Worm (Caenorhabditis elegans): ENCODE data around the gene Y54G2A.13.
A peak's percentile ranks its signal among the peaks of the same experiment; 100 is the strongest.

Gene Y54G2A.13

DNA sequence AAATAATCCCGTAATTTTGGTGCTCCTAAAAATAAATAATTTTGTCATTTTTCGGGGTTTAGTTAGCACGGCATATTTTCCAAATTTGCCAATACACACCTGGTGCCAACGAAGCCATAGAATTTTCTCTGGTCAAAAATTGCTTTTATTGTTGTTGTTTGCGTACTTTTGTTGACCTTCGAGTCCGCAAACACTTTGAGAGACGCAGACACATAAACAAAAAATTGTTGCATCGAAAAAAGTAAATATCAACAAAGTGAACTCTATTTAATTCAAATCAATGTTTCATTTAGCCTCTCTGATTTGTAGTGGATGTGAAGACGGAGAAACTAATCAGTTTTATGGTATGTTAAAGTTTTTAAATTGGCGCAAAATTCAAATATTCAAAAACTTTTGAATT is 26.7 kb upstream of the Y54G2A.13 start, which contains the start of gene Y54G2A.40:
Gene Y54G2A.40, plus strand, starts transcription at position 213 of the 400 bp plus-strand sequence.
- TF ChIP-seq aha-1 (tag; optimal IDR thresholded peaks at IDR 0.05) (no peak), F16B12.6 (tag; optimal IDR thresholded peaks at IDR 0.05) (peak; percentile 77), efl-1 (optimal IDR thresholded peaks at IDR 0.05) (peak; percentile 58 to 68), efl-1 (GFP tag; optimal IDR thresholded peaks at IDR 0.05 in 1 of 2) (peak; percentile 31 to 56), lsy-2 (tag; optimal IDR thresholded peaks at IDR 0.05) (peak; percentile 32 to 64), dpl-1 (GFP tag; optimal IDR thresholded peaks at IDR 0.05) (peak; percentile 3 to 70 (median 38)), nhr-77 (tag; optimal IDR thresholded peaks at IDR 0.05) (no peak), lin-35 (GFP tag; optimal IDR thresholded peaks at IDR 0.05) (peak; percentile 29 to 56), ceh-82 (tag; optimal IDR thresholded peaks at IDR 0.05) (no peak), mep-1 (tag; optimal IDR thresholded peaks at IDR 0.05) (peak; percentile 8)

DNA sequence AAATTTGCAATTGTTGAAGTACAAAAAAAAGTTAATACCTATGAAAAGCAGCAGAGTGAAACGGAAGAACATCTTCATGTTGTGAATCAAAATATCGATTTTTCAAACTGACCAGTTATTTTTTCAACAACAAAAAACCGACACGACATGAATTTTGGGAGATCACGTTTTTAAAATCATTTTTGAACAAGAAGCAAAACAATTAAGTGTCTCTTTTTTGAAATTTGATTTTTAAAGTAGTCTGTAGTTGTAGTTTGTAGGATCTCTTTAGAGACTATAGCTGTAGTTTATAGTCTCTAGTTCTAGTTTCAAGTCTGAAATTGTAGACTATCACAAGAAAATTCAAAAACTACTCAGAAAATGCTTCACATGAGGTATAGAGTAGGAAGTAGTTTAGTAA is 24.3 kb upstream of the Y54G2A.13 start, which contains the start of gene Y54G2A.15:
Gene Y54G2A.15, minus strand, starts transcription at position 101 of the 400 bp plus-strand sequence.
- TF ChIP-seq ceh-63 (GFP tag; optimal IDR thresholded peaks at IDR 0.05) (no peak), fkh-8 (tag; optimal IDR thresholded peaks at IDR 0.05) (no peak), elt-3 (tag; optimal IDR thresholded peaks at IDR 0.05) (no peak), ztf-4 (tag; optimal IDR thresholded peaks at IDR 0.05) (no peak), tbx-2 (tag; optimal IDR thresholded peaks at IDR 0.05) (no peak), elt-2 (tag; optimal IDR thresholded peaks at IDR 0.05) (no peak), aha-1 (tag; optimal IDR thresholded peaks at IDR 0.05) (no peak), irx-1 (tag; optimal IDR thresholded peaks at IDR 0.05) (no peak), lin-39 (tag; optimal IDR thresholded peaks at IDR 0.05) (no peak), ceh-82 (tag; optimal IDR thresholded peaks at IDR 0.05) (no peak), F16B12.6 (tag; optimal IDR thresholded peaks at IDR 0.05) (no peak), unc-62 (GFP tag; optimal IDR thresholded peaks at IDR 0.05) (no peak)

DNA sequence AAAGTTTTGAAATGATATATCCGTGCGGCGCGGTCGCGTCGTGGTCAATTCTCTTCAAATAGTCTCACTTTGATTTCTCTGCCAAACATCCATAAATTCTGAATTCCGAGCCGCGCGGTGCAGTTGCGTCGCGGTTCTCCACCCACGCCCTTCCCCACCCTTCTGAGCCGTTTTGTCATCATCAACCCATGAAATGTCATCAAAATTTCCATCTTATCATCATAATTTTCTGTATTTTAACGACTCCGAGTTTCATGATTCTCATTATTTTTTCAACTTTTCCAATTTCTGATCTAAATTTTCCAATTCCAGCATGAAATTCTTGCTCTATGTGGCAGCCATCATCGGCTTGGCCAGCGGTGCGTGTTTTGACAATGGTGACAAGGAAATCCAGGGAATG is 22.6 kb upstream of the Y54G2A.13 start, which contains the start of gene clec-84:
Gene clec-84, plus strand, starts transcription at position 301 of the 400 bp plus-strand sequence.
- no peak for TF ChIP-seq unc-130 (tag; optimal IDR thresholded peaks at IDR 0.05)
- no peak for TF ChIP-seq fkh-8 (tag; optimal IDR thresholded peaks at IDR 0.05)
- no peak for TF ChIP-seq egl-27 (tag; optimal IDR thresholded peaks at IDR 0.05)
- TF ChIP-seq jun-1 (tag; optimal IDR thresholded peaks at IDR 0.05), result no peak
- no peak for TF ChIP-seq ceh-90 (tag; optimal IDR thresholded peaks at IDR 0.05)
- TF ChIP-seq egl-13 (tag; optimal IDR thresholded peaks at IDR 0.05), result no peak
- no peak for TF ChIP-seq pax-3 (tag; optimal IDR thresholded peaks at IDR 0.05)

ce11 chrIV:2841260-2841659 is 21.7 kb upstream of the Y54G2A.13 start, which contains the start of gene clec-83:
Gene clec-83 (minus strand): TSS chrIV:2841472.
- TF ChIP-seq ceh-63 (GFP tag; optimal IDR thresholded peaks at IDR 0.05), result no peak
- TF ChIP-seq efl-1 (optimal IDR thresholded peaks at IDR 0.05), result no peak
- TF ChIP-seq efl-1 (GFP tag; optimal IDR thresholded peaks at IDR 0.05 in 1 of 2), result peak in 1 of 2 experiments; percentile 8

DNA sequence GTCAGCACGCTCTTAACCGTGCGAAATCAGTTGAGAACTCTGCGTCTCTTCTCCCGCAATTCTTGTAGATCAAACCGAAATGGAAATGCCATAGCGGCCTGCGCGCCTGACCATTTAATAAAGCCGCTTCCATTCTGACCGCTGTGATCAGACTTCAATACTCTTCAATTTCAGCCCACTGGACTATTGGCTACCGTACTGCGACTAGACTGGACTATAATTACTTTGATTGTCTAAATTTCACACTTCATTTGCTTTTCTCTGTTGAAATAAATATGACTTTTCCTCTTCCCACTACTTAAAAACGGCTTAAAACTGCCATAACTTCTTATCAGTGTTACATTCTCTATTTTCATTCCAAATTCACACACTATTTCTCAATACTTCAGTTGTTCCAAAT is 18.8 kb upstream of the Y54G2A.13 start, which contains the start of gene Y54G2A.7:
Gene Y54G2A.7, plus strand, starts transcription at position 301 of the 400 bp plus-strand sequence.
- TF ChIP-seq zip-4 (GFP tag; optimal IDR thresholded peaks at IDR 0.05) (no peak), dpl-1 (GFP tag; optimal IDR thresholded peaks at IDR 0.05) (no peak), mab-9 (GFP tag; IDR thresholded peaks at IDR 0.05) (no peak), sup-37 (GFP tag; optimal IDR thresholded peaks at IDR 0.05) (no peak), skn-1 (tag; optimal IDR thresholded peaks at IDR 0.05) (no peak), pqm-1 (tag; optimal IDR thresholded peaks at IDR 0.05) (no peak), snpc-4 (tag; optimal IDR thresholded peaks at IDR 0.05) (no peak), aha-1 (tag; optimal IDR thresholded peaks at IDR 0.05) (no peak)

DNA sequence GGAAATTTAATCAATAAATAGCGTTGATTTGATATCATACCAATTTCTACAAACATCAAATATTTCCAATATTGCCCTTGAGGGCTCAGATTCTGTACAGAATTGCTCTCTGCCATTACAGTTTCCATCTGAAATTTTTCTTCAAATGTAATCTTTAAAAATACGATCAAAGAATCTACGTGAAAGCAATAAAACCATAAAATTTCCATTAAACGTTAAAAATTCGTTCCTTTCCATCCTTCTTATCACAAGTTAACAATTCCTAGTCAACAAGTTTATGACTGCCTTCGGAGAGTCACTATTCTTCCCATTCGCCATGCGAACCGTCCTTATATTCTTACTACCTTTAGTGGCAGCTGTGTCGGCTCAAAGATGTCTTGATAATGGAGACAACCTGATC is 15.8 kb upstream of the Y54G2A.13 start, which contains the start of gene clec-82:
Gene clec-82, plus strand, starts transcription at position 301 of the 400 bp plus-strand sequence.
- no peak for TF ChIP-seq ceh-90 (tag; optimal IDR thresholded peaks at IDR 0.05)
- no peak for TF ChIP-seq snu-23 (GFP tag; optimal IDR thresholded peaks at IDR 0.05)
- TF ChIP-seq mdl-1 (tag; optimal IDR thresholded peaks at IDR 0.05), result no peak
- TF ChIP-seq nhr-20 (tag; optimal IDR thresholded peaks at IDR 0.05), result no peak
- TF ChIP-seq pag-3 (tag; optimal IDR thresholded peaks at IDR 0.05; ENCODE audit: borderline replicate concordance, insufficient read depth), result no peak
- TF ChIP-seq hlh-17 (GFP tag; optimal IDR thresholded peaks at IDR 0.05; ENCODE audit: borderline replicate concordance), result no peak
- TF ChIP-seq ets-5 (GFP tag; IDR thresholded peaks at IDR 0.05), result no peak
- no peak for TF ChIP-seq ztf-11 (tag; optimal IDR thresholded peaks at IDR 0.05)
- TF ChIP-seq grh-1 (GFP tag; IDR thresholded peaks at IDR 0.05), result no peak
- TF ChIP-seq rnt-1 (tag; optimal IDR thresholded peaks at IDR 0.05), result no peak
- TF ChIP-seq nhr-28 (tag; optimal IDR thresholded peaks at IDR 0.05), result no peak
- no peak for TF ChIP-seq egl-13 (tag; optimal IDR thresholded peaks at IDR 0.05)
- TF ChIP-seq sup-37 (GFP tag; optimal IDR thresholded peaks at IDR 0.05), result no peak
- TF ChIP-seq pax-3 (tag; optimal IDR thresholded peaks at IDR 0.05), result no peak
- no peak for TF ChIP-seq sptf-1 (tag; optimal IDR thresholded peaks at IDR 0.05)
- TF ChIP-seq ceh-63 (GFP tag; optimal IDR thresholded peaks at IDR 0.05), result no peak
- TF ChIP-seq skn-1 (tag; optimal IDR thresholded peaks at IDR 0.05), result no peak

All from whole organism, L1 larva.